Worm (Caenorhabditis elegans) whole organism, early embryonic: Measurements from ENCODE around the gene C13B4.1.

Experiments used
- B0310.2 ChIP-seq: sonication (generic microtip); optimal IDR thresholded peaks from 2 replicates; lab custom pipeline; 2016; ENCODE audit warnings: mild to moderate bottlenecking, missing genetic modification characterization, missing compliant biosample characterization
- F13C5.2 ChIP-seq: sonication (generic microtip); optimal IDR thresholded peaks from 2 replicates; lab custom pipeline; 2017; ENCODE audit warnings: mild to moderate bottlenecking, missing genetic modification characterization, inconsistent platforms, missing compliant biosample characterization
- aly-1 ChIP-seq: sonication (generic microtip); optimal IDR thresholded peaks from 2 replicates; lab custom pipeline; 2016; ENCODE audit warnings: missing genetic modification characterization, missing compliant biosample characterization
- ama-1 ChIP-seq: fragments of 150-350 bp; optimal IDR thresholded peaks from 2 replicates; lab custom pipeline; 2014
- ceh-13 ChIP-seq: fragments of 200-800 bp; sonication (Bioruptor generic); optimal IDR thresholded peaks from 2 replicates; lab custom pipeline; 2018; ENCODE audit warnings: mild to moderate bottlenecking, missing genetic modification characterization, missing compliant biosample characterization
- ceh-36 ChIP-seq: sonication (generic microtip); optimal IDR thresholded peaks from 2 replicates; lab custom pipeline; 2016; ENCODE audit warnings: missing genetic modification characterization, inconsistent platforms, missing compliant biosample characterization
- ets-7 ChIP-seq: sonication (generic microtip); optimal IDR thresholded peaks from 2 replicates; lab custom pipeline; 2016; ENCODE audit warnings: missing genotype, missing genetic modification characterization, missing compliant biosample characterization
- flt-1 ChIP-seq: fragments of 200-800 bp; sonication (Bioruptor generic); IDR thresholded peaks from 2 replicates; pipeline ENCODE4 v1.3.6; 2022; ENCODE audit warnings: missing genetic modification characterization, missing compliant biosample characterization
- hmbx-1 ChIP-seq: sonication (generic microtip); optimal IDR thresholded peaks from 2 replicates; lab custom pipeline; 2016; ENCODE audit warnings: mild to moderate bottlenecking, missing genetic modification characterization, missing compliant biosample characterization
- hmg-4 ChIP-seq: fragments of 200-800 bp; sonication (Bioruptor generic); optimal IDR thresholded peaks from 2 replicates; lab custom pipeline; 2018; ENCODE audit warnings: mild to moderate bottlenecking, missing genetic modification characterization, missing compliant biosample characterization
- hnd-1 ChIP-seq: sonication (generic microtip); optimal IDR thresholded peaks from 2 replicates; lab custom pipeline; 2016; ENCODE audit warnings: missing genetic modification characterization, missing compliant biosample characterization
- pes-1 ChIP-seq: fragments of 200-800 bp; sonication (Bioruptor generic); IDR thresholded peaks from 2 replicates; pipeline ENCODE4 v1.3.6; 2022; ENCODE audit warnings: missing genetic modification reagents, missing genetic modification characterization, missing compliant biosample characterization
- scrt-1 ChIP-seq: fragments of 200-800 bp; sonication (Bioruptor generic); IDR thresholded peaks from 2 replicates; pipeline ENCODE4 v1.3.6; 2022; ENCODE audit warnings: missing genetic modification characterization, missing compliant biosample characterization
- sea-1 ChIP-seq: fragments of 200-800 bp; sonication (Bioruptor generic); conservative IDR thresholded peaks from 2 replicates; pipeline ENCODE4 v1.3.6; 2022; ENCODE audit warnings: missing genetic modification characterization, missing compliant biosample characterization
- tbx-11 ChIP-seq: fragments of 200-800 bp; sonication (Bioruptor generic); IDR thresholded peaks from 2 replicates; pipeline ENCODE4 v1.3.6; 2022; ENCODE audit warnings: missing genetic modification characterization, missing compliant biosample characterization
- tbx-37 ChIP-seq: fragments of 200-800 bp; sonication (Bioruptor generic); conservative IDR thresholded peaks from 2 replicates; pipeline ENCODE4 v1.3.6; 2022; ENCODE audit warnings: missing genetic modification reagents, missing genetic modification characterization, missing compliant biosample characterization
- tra-4 ChIP-seq: sonication (generic microtip); optimal IDR thresholded peaks from 2 replicates; lab custom pipeline; 2017; ENCODE audit warnings: missing genetic modification characterization, missing compliant biosample characterization

C13B4.1 gene

ce11 chrII:14501447-14501846, 22.0 kb upstream of the C13B4.1 start, which contains the start of gene K10H10.5:
Gene K10H10.5 (plus strand): TSS chrII:14501747.
- no peak for TF ChIP-seq ceh-36

ce11 chrII:14500122-14500521, 20.7 kb upstream of the C13B4.1 start, which contains the start of gene K10H10.4:
Gene K10H10.4 (plus strand): TSS chrII:14500422.
- TF ChIP-seq pes-1 (no peak), scrt-1 (GFP tag; lab: Robert Waterston, UW) (no peak), ceh-13 (GFP tag; lab: Kevin White, UChicago) (no peak), hnd-1 (tag; lab: Kevin White, UChicago) (no peak), ama-1 (lab: Kevin White, UChicago) (no peak), sea-1 (no peak), aly-1 (no peak), tbx-11 (GFP tag; lab: Robert Waterston, UW) (no peak), tra-4 (tag; lab: Kevin White, UChicago) (no peak), flt-1 (no peak), ets-7 (tag; lab: Kevin White, UChicago) (no peak), F13C5.2 (no peak), B0310.2 (tag; lab: Kevin White, UChicago) (no peak), tbx-37 (no peak), hmbx-1 (tag; lab: Kevin White, UChicago) (no peak), ceh-36 (no peak), hmg-4 (GFP tag; lab: Kevin White, UChicago) (no peak)

- TF ChIP-seq tra-4 (tag; lab: Kevin White, UChicago) (no peak), tbx-11 (GFP tag; lab: Robert Waterston, UW) (no peak), aly-1 (no peak), pes-1 (no peak), ama-1 (lab: Kevin White, UChicago) (no peak)
Measured at ce11 chrII:14497848-14498247, 18.4 kb upstream of the C13B4.1 start, which contains the start of gene dhs-8. Gene dhs-8 (plus strand): TSS chrII:14498026.

- peak; percentile 48; the same call in 1 of the 2 replicates for TF ChIP-seq tbx-37
- peak; percentile 93 for TF ChIP-seq ceh-36
- peak; percentile 98 for TF ChIP-seq hmg-4 (GFP tag; lab: Kevin White, UChicago)
- TF ChIP-seq hnd-1 (tag; lab: Kevin White, UChicago), result peak; percentile 95
- TF ChIP-seq tra-4 (tag; lab: Kevin White, UChicago), result peak; percentile 86
- peak; percentile 87 for TF ChIP-seq hmbx-1 (tag; lab: Kevin White, UChicago)
- peak; percentile 84 for TF ChIP-seq B0310.2 (tag; lab: Kevin White, UChicago)
- TF ChIP-seq tbx-11 (GFP tag; lab: Robert Waterston, UW), result peak; percentile 90
- TF ChIP-seq ama-1 (lab: Kevin White, UChicago), result no peak
- TF ChIP-seq ets-7 (tag; lab: Kevin White, UChicago), result peak; percentile 80
- TF ChIP-seq scrt-1 (GFP tag; lab: Robert Waterston, UW), result peak; percentile 91
- TF ChIP-seq aly-1, result peak; percentile 97
- peak; percentile 90 for TF ChIP-seq F13C5.2
- peak; percentile 91 for TF ChIP-seq flt-1
- peak; percentile 89 for TF ChIP-seq ceh-13 (GFP tag; lab: Kevin White, UChicago)
- TF ChIP-seq sea-1, result peak; percentile 92
- TF ChIP-seq pes-1, result peak; percentile 93
Measured at ce11 chrII:14496809-14497208, 17.4 kb upstream of the C13B4.1 start.

ce11 chrII:14495341-14495740, 15.9 kb upstream of the C13B4.1 start:
- TF ChIP-seq B0310.2 (tag; lab: Kevin White, UChicago), result no peak
- no peak for TF ChIP-seq ceh-36
- no peak for TF ChIP-seq pes-1
- TF ChIP-seq hnd-1 (tag; lab: Kevin White, UChicago), result no peak
- no peak for TF ChIP-seq ama-1 (lab: Kevin White, UChicago)
- no peak for TF ChIP-seq hmbx-1 (tag; lab: Kevin White, UChicago)
- no peak for TF ChIP-seq flt-1
- no peak for TF ChIP-seq aly-1
- no peak for TF ChIP-seq scrt-1 (GFP tag; lab: Robert Waterston, UW)
- TF ChIP-seq tra-4 (tag; lab: Kevin White, UChicago), result no peak
- TF ChIP-seq sea-1, result no peak
- TF ChIP-seq hmg-4 (GFP tag; lab: Kevin White, UChicago), result no peak
- TF ChIP-seq tbx-37, result no peak
- TF ChIP-seq ceh-13 (GFP tag; lab: Kevin White, UChicago), result no peak
- no peak for TF ChIP-seq ets-7 (tag; lab: Kevin White, UChicago)
- TF ChIP-seq tbx-11 (GFP tag; lab: Robert Waterston, UW), result no peak
- TF ChIP-seq F13C5.2, result no peak

- TF ChIP-seq ceh-36 (no peak), aly-1 (no peak), pes-1 (no peak), flt-1 (no peak), hmbx-1 (tag; lab: Kevin White, UChicago) (no peak), ets-7 (tag; lab: Kevin White, UChicago) (no peak), tbx-37 (no peak), tra-4 (tag; lab: Kevin White, UChicago) (no peak), F13C5.2 (no peak), hmg-4 (GFP tag; lab: Kevin White, UChicago) (no peak), tbx-11 (GFP tag; lab: Robert Waterston, UW) (no peak), sea-1 (no peak), hnd-1 (tag; lab: Kevin White, UChicago) (no peak)
Measured at ce11 chrII:14494464-14494863, 15.0 kb upstream of the C13B4.1 start.

- no peak for TF ChIP-seq hmg-4 (GFP tag; lab: Kevin White, UChicago)
- no peak for TF ChIP-seq ceh-13 (GFP tag; lab: Kevin White, UChicago)
- no peak for TF ChIP-seq hnd-1 (tag; lab: Kevin White, UChicago)
Measured at ce11 chrII:14494414-14494463, 14.8 kb upstream of the C13B4.1 start, which contains the start of gene cysl-2. Gene cysl-2 (minus strand): TSS chrII:14494451.

ce11 chrII:14494014-14494413, 14.6 kb upstream of the C13B4.1 start:
- TF ChIP-seq sea-1 (no peak), pes-1 (no peak), hmbx-1 (tag; lab: Kevin White, UChicago) (no peak), flt-1 (no peak), tbx-11 (GFP tag; lab: Robert Waterston, UW) (no peak), B0310.2 (tag; lab: Kevin White, UChicago) (no peak), ets-7 (tag; lab: Kevin White, UChicago) (no peak), ceh-13 (GFP tag; lab: Kevin White, UChicago) (no peak), ceh-36 (no peak), aly-1 (no peak)
